Worm (Caenorhabditis elegans) whole organism, L4 larva: ENCODE measurements around the gene gcy-12.
A peak's percentile ranks its signal among the peaks of the same experiment; 100 is the strongest.

Experiments used
- F10B5.3 ChIP-seq: sonication (generic microtip); optimal IDR thresholded peaks from 2 replicates; lab custom pipeline; 2016; ENCODE audit warnings: mild to moderate bottlenecking, missing genetic modification characterization, missing compliant biosample characterization
- F26F4.8 ChIP-seq: fragments of 200-800 bp; sonication (Bioruptor generic); conservative IDR thresholded peaks from 2 replicates; pipeline ENCODE4 v1.3.6; 2022; ENCODE audit warnings: missing genetic modification characterization, missing compliant biosample characterization
- T20F7.1 ChIP-seq: fragments of 200-800 bp; sonication (Bioruptor generic); optimal IDR thresholded peaks from 2 replicates; lab custom pipeline; 2018; ENCODE audit warnings: mild to moderate bottlenecking, missing genetic modification characterization, missing compliant biosample characterization
- Y105C5A.15 ChIP-seq: fragments of 200-800 bp; sonication (Bioruptor generic); IDR thresholded peaks from 2 replicates; pipeline ENCODE4 v1.3.6; 2022; ENCODE audit warnings: missing genetic modification characterization, missing compliant biosample characterization
- Y75B8A.6 ChIP-seq: fragments of 200-800 bp; sonication (Bioruptor generic); IDR thresholded peaks from 2 replicates; pipeline ENCODE4 v1.3.6; 2022; ENCODE audit warnings: missing genetic modification reagents, missing genetic modification characterization, missing compliant biosample characterization
- ZK337.2 ChIP-seq: fragments of 200-800 bp; sonication (Bioruptor generic); IDR thresholded peaks from 2 replicates; pipeline ENCODE4 v1.3.6; 2022; ENCODE audit warnings: missing genetic modification reagents, missing genetic modification characterization, missing compliant biosample characterization
- aly-2 ChIP-seq: sonication (generic microtip); optimal IDR thresholded peaks from 2 replicates; lab custom pipeline; 2018; ENCODE audit warnings: missing biosample characterization, missing genetic modification characterization
- ama-1 ChIP-seq: fragments of 150-350 bp; optimal IDR thresholded peaks from 2 replicates; lab custom pipeline; 2014; ENCODE audit warnings: inconsistent platforms, mixed read lengths
- arid-1 ChIP-seq: fragments of 200-800 bp; sonication (Bioruptor generic); conservative IDR thresholded peaks from 2 replicates; pipeline ENCODE4 v1.3.6; 2022; ENCODE audit warnings: missing genetic modification reagents, missing genetic modification characterization, missing compliant biosample characterization
- ceh-20 ChIP-seq: fragments of 200-800 bp; sonication (Bioruptor generic); IDR thresholded peaks from 2 replicates; pipeline ENCODE4 v1.3.6; 2022; ENCODE audit warnings: missing genetic modification reagents, missing genetic modification characterization, missing compliant biosample characterization
- ceh-28 ChIP-seq: fragments of 150-350 bp; optimal IDR thresholded peaks from 2 replicates; lab custom pipeline; 2014; ENCODE audit warnings: missing biosample characterization, missing genetic modification reagents, missing genetic modification characterization
- ceh-32 ChIP-seq: sonication (generic microtip); optimal IDR thresholded peaks from 2 replicates; lab custom pipeline; 2016; ENCODE audit warnings: mild to moderate bottlenecking, missing genetic modification characterization, missing compliant biosample characterization; ENCODE audit not compliant: poor library complexity
- ceh-82 ChIP-seq: sonication (generic microtip); optimal IDR thresholded peaks from 2 replicates; lab custom pipeline; 2017; ENCODE audit warnings: missing biosample characterization, missing genetic modification characterization
- ces-1 ChIP-seq: fragments of 150-350 bp; sonication (generic microtip); optimal IDR thresholded peaks from 4 replicates; lab custom pipeline; 2014; ENCODE audit warnings: missing biosample characterization, missing genetic modification reagents, missing genetic modification characterization
- daf-8 ChIP-seq: fragments of 200-800 bp; sonication (Bioruptor generic); IDR thresholded peaks from 2 replicates; pipeline ENCODE4 v1.3.6; 2022; ENCODE audit warnings: missing genetic modification characterization, missing compliant biosample characterization
- dmd-6 ChIP-seq: fragments of 200-800 bp; sonication (Bioruptor generic); IDR thresholded peaks from 2 replicates; pipeline ENCODE4 v1.3.6; 2022; ENCODE audit warnings: missing genetic modification reagents, missing genetic modification characterization, missing compliant biosample characterization
- dmd-9 ChIP-seq: fragments of 200-800 bp; sonication (Bioruptor generic); IDR thresholded peaks from 2 replicates; pipeline ENCODE4 v1.3.6; 2022; ENCODE audit warnings: missing genetic modification reagents, missing genetic modification characterization, missing compliant biosample characterization
- dve-1 ChIP-seq: sonication (generic microtip); optimal IDR thresholded peaks from 2 replicates; lab custom pipeline; 2017; ENCODE audit warnings: antibody characterized with exemption, mild to moderate bottlenecking, missing genetic modification characterization, missing compliant biosample characterization; ENCODE audit not compliant: insufficient read depth
- fos-1 ChIP-seq: fragments of 150-350 bp; optimal IDR thresholded peaks from 2 replicates; lab custom pipeline; 2014; ENCODE audit warnings: missing biosample characterization, missing genetic modification characterization
- hif-1 ChIP-seq, 2 experiments: sonication (generic microtip); optimal IDR thresholded peaks; 2 replicates each; lab custom pipeline; 2016 to 2017; ENCODE audit warnings: missing compliant biosample characterization in 2 of 2, missing genetic modification characterization in 2 of 2, missing genetic modification reagents in 2 of 2, missing genotype in 2 of 2, mild to moderate bottlenecking in 1 of 2
- hlh-11 ChIP-seq: fragments of 200-800 bp; sonication (Bioruptor generic); optimal IDR thresholded peaks from 2 replicates; lab custom pipeline; 2018; ENCODE audit warnings: mild to moderate bottlenecking, missing genetic modification characterization, missing compliant biosample characterization
- hlh-30 ChIP-seq: sonication (generic microtip); optimal IDR thresholded peaks from 2 replicates; lab custom pipeline; 2017; ENCODE audit warnings: antibody characterized with exemption, mild to moderate bottlenecking, missing genetic modification characterization, missing compliant biosample characterization; ENCODE audit not compliant: insufficient read depth
- hmg-1.1 ChIP-seq: fragments of 200-800 bp; sonication (Bioruptor generic); IDR thresholded peaks from 2 replicates; pipeline ENCODE4 v1.3.6; 2022; ENCODE audit warnings: missing genetic modification reagents, missing genetic modification characterization, missing compliant biosample characterization
- lin-29 ChIP-seq: fragments of 200-800 bp; sonication (Bioruptor generic); IDR thresholded peaks from 2 replicates; pipeline ENCODE4 v1.3.6; 2022; ENCODE audit warnings: missing genetic modification reagents, missing genetic modification characterization, missing compliant biosample characterization
- lin-38 ChIP-seq: fragments of 200-800 bp; sonication (Bioruptor generic); IDR thresholded peaks from 2 replicates; pipeline ENCODE4 v1.3.6; 2022; ENCODE audit warnings: missing genetic modification reagents, missing genetic modification characterization, missing compliant biosample characterization
- lin-39 ChIP-seq: fragments of 150-350 bp; optimal IDR thresholded peaks from 2 replicates; lab custom pipeline; 2014; ENCODE audit warnings: missing biosample characterization, missing genetic modification reagents, missing genetic modification characterization
- lir-3 ChIP-seq: sonication (generic microtip); optimal IDR thresholded peaks from 2 replicates; lab custom pipeline; 2016; ENCODE audit warnings: mild to moderate bottlenecking, missing genetic modification characterization, missing compliant biosample characterization
- lsy-2 ChIP-seq, 2 experiments: fragments of 150-350 bp in 1 of 2; sonication (generic microtip) in 1 of 2; optimal IDR thresholded peaks; 2 replicates each; lab custom pipeline; 2014 to 2017; ENCODE audit warnings: missing biosample characterization in 2 of 2, missing genetic modification characterization in 2 of 2
- madf-5 ChIP-seq, 2 experiments: fragments of 200-800 bp; sonication (Bioruptor generic); IDR thresholded peaks; 2 replicates each; pipeline ENCODE4 v1.3.6; 2022; ENCODE audit warnings: missing compliant biosample characterization in 2 of 2, missing genetic modification characterization in 2 of 2
- madf-9 ChIP-seq: fragments of 200-800 bp; sonication (Bioruptor generic); conservative IDR thresholded peaks from 2 replicates; pipeline ENCODE4 v1.3.6; 2022; ENCODE audit warnings: missing genetic modification reagents, missing genetic modification characterization, missing compliant biosample characterization
- mep-1 ChIP-seq: fragments of 150-350 bp; sonication (generic microtip); optimal IDR thresholded peaks from 3 replicates; lab custom pipeline; 2014; ENCODE audit warnings: missing biosample characterization, missing genetic modification characterization
- mes-2 ChIP-seq: sonication (generic microtip); optimal IDR thresholded peaks from 2 replicates; lab custom pipeline; 2016; ENCODE audit warnings: missing genotype, mild to moderate bottlenecking, missing genetic modification characterization, missing compliant biosample characterization; ENCODE audit not compliant: poor library complexity, severe bottlenecking
- mxl-3 ChIP-seq: fragments of 200-800 bp; sonication (Bioruptor generic); optimal IDR thresholded peaks from 2 replicates; lab custom pipeline; 2018; ENCODE audit warnings: mild to moderate bottlenecking, missing genetic modification characterization, missing compliant biosample characterization
- nhr-10 ChIP-seq: fragments of 150-350 bp; optimal IDR thresholded peaks from 2 replicates; lab custom pipeline; 2014; ENCODE audit warnings: missing biosample characterization, missing genetic modification characterization
- nhr-102 ChIP-seq: sonication (generic microtip); optimal IDR thresholded peaks from 2 replicates; lab custom pipeline; 2016; ENCODE audit warnings: mild to moderate bottlenecking, missing genetic modification characterization, moderate library complexity, missing compliant biosample characterization
- nhr-11 ChIP-seq: fragments of 150-350 bp; optimal IDR thresholded peaks from 2 replicates; lab custom pipeline; 2014; ENCODE audit warnings: missing biosample characterization, missing genetic modification characterization
- nhr-237 ChIP-seq: sonication (generic microtip); optimal IDR thresholded peaks from 2 replicates; lab custom pipeline; 2017; ENCODE audit warnings: missing biosample characterization, missing genetic modification characterization
- nhr-28 ChIP-seq: fragments of 150-350 bp; optimal IDR thresholded peaks from 2 replicates; lab custom pipeline; 2014; ENCODE audit warnings: missing biosample characterization, missing genetic modification characterization
- nhr-41 ChIP-seq: fragments of 200-800 bp; sonication (Bioruptor generic); IDR thresholded peaks from 2 replicates; pipeline ENCODE4 v1.3.6; 2022; ENCODE audit warnings: missing genetic modification reagents, missing genetic modification characterization, missing compliant biosample characterization
- php-3 ChIP-seq: fragments of 200-800 bp; sonication (Bioruptor generic); IDR thresholded peaks from 2 replicates; pipeline ENCODE4 v1.3.6; 2022; ENCODE audit warnings: missing genetic modification reagents, missing genetic modification characterization, missing compliant biosample characterization
- saeg-2 ChIP-seq: fragments of 200-800 bp; sonication (Bioruptor generic); IDR thresholded peaks from 2 replicates; pipeline ENCODE4 v1.3.6; 2022; ENCODE audit warnings: missing genetic modification reagents, missing genetic modification characterization, missing compliant biosample characterization
- sdz-12 ChIP-seq: fragments of 200-800 bp; sonication (Bioruptor generic); optimal IDR thresholded peaks from 2 replicates; lab custom pipeline; 2018; ENCODE audit warnings: mild to moderate bottlenecking, missing genetic modification characterization, missing compliant biosample characterization
- snpc-1.2 ChIP-seq: fragments of 200-800 bp; sonication (Bioruptor generic); IDR thresholded peaks from 2 replicates; pipeline ENCODE4 v1.3.6; 2022; ENCODE audit warnings: missing genetic modification reagents, missing genetic modification characterization, missing compliant biosample characterization
- snpc-4 ChIP-seq: fragments of 150-350 bp; optimal IDR thresholded peaks from 2 replicates; lab custom pipeline; 2014; ENCODE audit warnings: missing biosample characterization, missing genetic modification characterization
- spr-1 ChIP-seq: sonication (generic microtip); optimal IDR thresholded peaks from 2 replicates; lab custom pipeline; 2016; ENCODE audit warnings: mild to moderate bottlenecking, missing genetic modification characterization, missing compliant biosample characterization
- spr-3 ChIP-seq: fragments of 200-800 bp; sonication (Bioruptor generic); optimal IDR thresholded peaks from 2 replicates; lab custom pipeline; 2018; ENCODE audit warnings: mild to moderate bottlenecking, missing genetic modification characterization, missing compliant biosample characterization
- tra-1 ChIP-seq: fragments of 200-800 bp; sonication (Bioruptor generic); IDR thresholded peaks from 2 replicates; pipeline ENCODE4 v1.3.6; 2022; ENCODE audit warnings: missing genetic modification reagents, missing genetic modification characterization, missing compliant biosample characterization
- zfp-3 ChIP-seq: fragments of 200-800 bp; sonication (Bioruptor generic); conservative IDR thresholded peaks from 2 replicates; pipeline ENCODE4 v1.3.6; 2022; ENCODE audit warnings: missing genetic modification reagents, missing genetic modification characterization, missing compliant biosample characterization
- zip-11 ChIP-seq: fragments of 200-800 bp; sonication (Bioruptor generic); IDR thresholded peaks from 2 replicates; pipeline ENCODE4 v1.3.6; 2022; ENCODE audit warnings: missing genetic modification characterization, missing compliant biosample characterization

gcy-12 gene

DNA sequence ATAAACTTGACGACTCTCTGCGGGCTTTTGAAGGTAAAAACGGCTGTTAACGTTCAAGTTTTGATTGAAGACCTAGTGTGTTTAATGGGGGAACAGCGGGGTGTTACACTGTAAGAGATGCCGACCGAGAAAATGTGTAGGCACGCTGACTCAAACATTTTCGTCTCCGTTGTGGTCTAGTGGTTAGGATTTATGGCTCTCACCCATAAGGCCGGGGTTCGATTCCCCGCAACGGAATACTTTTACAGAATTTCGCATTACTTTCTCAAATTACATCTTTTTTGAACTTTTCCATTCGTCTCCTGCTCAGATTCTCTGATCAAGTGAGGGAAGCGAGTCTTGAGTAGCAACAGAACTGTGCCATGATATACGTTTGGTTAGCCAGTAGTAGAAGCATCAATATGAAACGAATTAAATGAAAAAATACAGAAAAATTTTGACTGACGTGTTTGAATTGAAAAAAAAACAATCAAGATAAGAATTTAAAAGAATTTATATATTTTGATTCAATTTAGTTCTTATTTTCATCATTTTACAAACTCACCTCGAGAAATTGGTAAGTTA is 18.5 kb upstream of the gcy-12 start, which contains the start of gene ZK622.1 (continued):
- TF ChIP-seq hlh-30 (tag; lab: Kevin White, UChicago) (no peak), Y105C5A.15 (GFP tag; lab: Robert Waterston, UW) (0 out of 2 replicates have a peak, but pooled peaks have one; percentile 55), mxl-3 (GFP tag; lab: Kevin White, UChicago) (peak; percentile 19), nhr-102 (tag; lab: Kevin White, UChicago) (no peak), dmd-9 (GFP tag; lab: Robert Waterston, UW) (peak; percentile 63; the same call in 1 of the 2 replicates), F10B5.3 (tag; lab: Kevin White, UChicago) (no peak), madf-9 (no peak), snpc-1.2 (GFP tag; lab: Robert Waterston, UW) (peak; percentile 63), lin-29 (GFP tag; lab: Robert Waterston, UW) (no peak), madf-5 (GFP tag; IDR thresholded peaks at IDR 0.05; lab: Robert Waterston, UW) (peak; percentile 49 to 77; a peak in 2 of 4 replicates), dve-1 (tag; lab: Kevin White, UChicago) (peak; percentile 52), aly-2 (no peak), lin-39 (tag; lab: Kevin White, UChicago) (no peak), dmd-6 (GFP tag; lab: Robert Waterston, UW) (peak; percentile 44), arid-1 (GFP tag; lab: Robert Waterston, UW) (0 out of 2 replicates have a peak, but pooled peaks have one; percentile 21), ceh-82 (tag; lab: Kevin White, UChicago) (no peak), nhr-28 (tag; lab: Kevin White, UChicago) (no peak), nhr-10 (tag; lab: Kevin White, UChicago) (no peak), snpc-4 (tag; lab: Kevin White, UChicago) (no peak), nhr-11 (tag; lab: Kevin White, UChicago) (no peak), hlh-11 (no peak), ceh-20 (GFP tag; lab: Robert Waterston, UW) (peak; percentile 74), ZK337.2 (GFP tag; lab: Robert Waterston, UW) (peak; percentile 66), saeg-2 (GFP tag; lab: Robert Waterston, UW) (no peak), zip-11 (GFP tag; lab: Robert Waterston, UW) (0 out of 2 replicates have a peak, but pooled peaks have one; percentile 19), nhr-237 (tag; lab: Kevin White, UChicago) (no peak), php-3 (GFP tag; lab: Robert Waterston, UW) (0 out of 2 replicates have a peak, but pooled peaks have one; percentile 36), fos-1 (tag; lab: Kevin White, UChicago) (no peak), Y75B8A.6 (GFP tag; lab: Robert Waterston, UW) (no peak; the same call in 1 of the 2 replicates), zfp-3 (GFP tag; lab: Robert Waterston, UW) (0 out of 2 replicates have a peak, but pooled peaks have one; percentile 58), ama-1 (lab: Kevin White, UChicago) (no peak), lsy-2 (tag; optimal IDR thresholded peaks at IDR 0.05; lab: Kevin White, UChicago) (peak in 1 of 2 experiments; percentile 42), sdz-12 (GFP tag; lab: Kevin White, UChicago) (no peak), mes-2 (tag; lab: Kevin White, UChicago) (peak; percentile 71), F26F4.8 (GFP tag; lab: Robert Waterston, UW) (peak; percentile 87; the same call in 1 of the 2 replicates), nhr-41 (peak; percentile 72), lin-38 (GFP tag; lab: Robert Waterston, UW) (no peak; the same call in 1 of the 2 replicates), spr-1 (peak; percentile 23), lir-3 (no peak), T20F7.1 (no peak), tra-1 (GFP tag; lab: Robert Waterston, UW) (no peak), spr-3 (GFP tag; lab: Kevin White, UChicago) (no peak), hif-1 (tag; optimal IDR thresholded peaks at IDR 0.05; lab: Kevin White, UChicago) (peak in 1 of 2 experiments; percentile 24), mep-1 (tag; lab: Kevin White, UChicago) (peak; percentile 33), daf-8 (GFP tag; lab: Robert Waterston, UW) (no peak), hmg-1.1 (GFP tag; lab: Robert Waterston, UW) (peak; percentile 78), ceh-28 (tag; lab: Kevin White, UChicago) (no peak), ces-1 (GFP tag; lab: Kevin White, UChicago) (no peak), ceh-32 (tag; lab: Kevin White, UChicago) (no peak)
